Worm (Caenorhabditis elegans) whole organism, midembryonic: ENCODE data around the gene srh-245.

Experiments used
- T22C8.4 ChIP-seq: fragments of 200-800 bp; sonication (Bioruptor generic); IDR thresholded peaks from 2 replicates; pipeline ENCODE4 v1.3.6; 2022; ENCODE audit warnings: missing genetic modification characterization, missing compliant biosample characterization
- cog-1 ChIP-seq: sonication (generic microtip); optimal IDR thresholded peaks from 2 replicates; lab custom pipeline; 2016; ENCODE audit warnings: missing genetic modification characterization, missing compliant biosample characterization
- flt-1 ChIP-seq: fragments of 200-800 bp; sonication (Bioruptor generic); IDR thresholded peaks from 2 replicates; pipeline ENCODE4 v1.3.6; 2022; ENCODE audit warnings: missing genetic modification characterization, missing compliant biosample characterization
- klf-2 ChIP-seq: fragments of 200-800 bp; sonication (Bioruptor generic); conservative IDR thresholded peaks from 2 replicates; pipeline ENCODE4 v1.3.6; 2022; ENCODE audit warnings: missing genetic modification reagents, missing genetic modification characterization, missing compliant biosample characterization
- ref-1 ChIP-seq: fragments of 200-800 bp; sonication (Bioruptor generic); conservative IDR thresholded peaks from 2 replicates; pipeline ENCODE4 v1.3.6; 2022; ENCODE audit warnings: missing genetic modification reagents, missing genetic modification characterization, missing compliant biosample characterization
- tab-1 ChIP-seq: fragments of 200-800 bp; sonication (Bioruptor generic); IDR thresholded peaks from 2 replicates; pipeline ENCODE4 v1.3.6; 2022; ENCODE audit warnings: missing genetic modification characterization, missing compliant biosample characterization
- ztf-29 ChIP-seq: fragments of 200-800 bp; sonication (Bioruptor generic); IDR thresholded peaks from 2 replicates; pipeline ENCODE4 v1.3.6; 2022; ENCODE audit warnings: missing genetic modification reagents, missing genetic modification characterization, missing compliant biosample characterization

DNA sequence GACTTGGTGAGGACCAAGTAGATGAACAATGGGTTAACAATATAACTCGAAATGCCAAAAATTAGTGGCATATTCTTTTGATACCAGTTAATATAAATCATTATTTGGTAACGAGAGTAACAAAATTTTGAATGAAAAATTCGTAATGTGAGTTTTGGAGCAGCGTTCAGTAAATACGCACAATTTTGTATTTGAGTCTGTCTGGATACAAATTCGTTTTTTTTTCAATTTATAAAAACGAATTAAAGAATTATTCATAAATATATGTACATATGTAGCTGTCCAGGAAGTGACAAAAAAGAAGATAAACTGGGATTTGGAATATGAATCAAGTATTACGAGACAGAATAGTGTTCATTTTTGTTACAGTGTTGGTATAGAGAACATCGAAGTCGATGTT, 2.8 kb downstream of the srh-245 start, which contains the start of gene srj-5:
- TF ChIP-seq klf-2 (GFP tag; lab: Robert Waterston, UW) (no peak), T22C8.4 (GFP tag; lab: Robert Waterston, UW) (no peak), flt-1 (GFP tag; lab: Robert Waterston, UW) (no peak), ztf-29 (no peak), cog-1 (no peak), ref-1 (GFP tag; lab: Robert Waterston, UW) (no peak), tab-1 (GFP tag; lab: Robert Waterston, UW) (no peak)
